Worm (Caenorhabditis elegans) whole organism, young adult: ENCODE results near the gene F09E10.7.
A peak's percentile ranks its signal among the peaks of the same experiment; 100 is the strongest.

Experiments used
- B0336.3 ChIP-seq: fragments of 200-800 bp; sonication (Bioruptor generic); IDR thresholded peaks from 2 replicates; pipeline ENCODE4 v1.3.6; 2022; ENCODE audit warnings: missing genetic modification characterization, missing compliant biosample characterization
- C06A6.2 ChIP-seq: fragments of 200-800 bp; sonication (Bioruptor generic); conservative IDR thresholded peaks from 2 replicates; pipeline ENCODE4 v1.3.6; 2022; ENCODE audit warnings: missing genetic modification characterization, missing compliant biosample characterization
- F22D6.2 ChIP-seq: sonication (generic microtip); optimal IDR thresholded peaks from 2 replicates; lab custom pipeline; 2016; ENCODE audit warnings: mild to moderate bottlenecking, missing genetic modification characterization, missing compliant biosample characterization
- F33H1.4 ChIP-seq: fragments of 200-800 bp; sonication (Bioruptor generic); IDR thresholded peaks from 2 replicates; pipeline ENCODE4 v1.3.6; 2022; ENCODE audit warnings: missing genetic modification reagents, missing genetic modification characterization, missing compliant biosample characterization
- F39B2.1 ChIP-seq: fragments of 200-800 bp; sonication (Bioruptor generic); IDR thresholded peaks from 2 replicates; pipeline ENCODE4 v1.3.6; 2022; ENCODE audit warnings: missing genetic modification reagents, missing genetic modification characterization, missing compliant biosample characterization
- F49E8.2 ChIP-seq: sonication (generic microtip); optimal IDR thresholded peaks from 3 replicates; lab custom pipeline; 2017; ENCODE audit warnings: missing genetic modification characterization, mild to moderate bottlenecking, missing compliant biosample characterization, antibody characterized with exemption, moderate library complexity; ENCODE audit not compliant: insufficient read depth
- F52B5.7 ChIP-seq: sonication (generic microtip); optimal IDR thresholded peaks from 2 replicates; lab custom pipeline; 2016; ENCODE audit warnings: mild to moderate bottlenecking, missing genetic modification characterization, missing compliant biosample characterization
- Y53G8AR.9 ChIP-seq: fragments of 200-800 bp; sonication (Bioruptor generic); conservative IDR thresholded peaks from 2 replicates; pipeline ENCODE4 v1.3.6; 2022; ENCODE audit warnings: missing genetic modification reagents, missing genetic modification characterization, missing compliant biosample characterization
- Y56A3A.18 ChIP-seq: fragments of 200-800 bp; sonication (Bioruptor generic); IDR thresholded peaks from 2 replicates; pipeline ENCODE4 v1.3.6; 2022; ENCODE audit warnings: missing genetic modification reagents, missing genetic modification characterization, missing compliant biosample characterization
- ZK185.1 ChIP-seq: sonication (generic microtip); optimal IDR thresholded peaks from 2 replicates; lab custom pipeline; 2016; ENCODE audit warnings: mild to moderate bottlenecking, missing genetic modification characterization, missing compliant biosample characterization; ENCODE audit not compliant: poor library complexity, severe bottlenecking
- ama-1 ChIP-seq, 3 experiments: fragments of 150-350 bp in 1 of 3; sonication (generic microtip) in 2 of 3; optimal IDR thresholded peaks; 2 replicates each; lab custom pipeline; 2014 to 2018; ENCODE audit warnings: missing biosample characterization in 2 of 3, missing genetic modification characterization in 2 of 3, missing genetic modification reagents in 2 of 3
- atf-7 ChIP-seq: sonication (generic microtip); optimal IDR thresholded peaks from 2 replicates; lab custom pipeline; 2017; ENCODE audit warnings: mild to moderate bottlenecking, missing genetic modification characterization, missing compliant biosample characterization
- attf-3 ChIP-seq: fragments of 200-800 bp; sonication (Bioruptor generic); conservative IDR thresholded peaks from 2 replicates; pipeline ENCODE4 v1.3.6; 2022; ENCODE audit warnings: missing genetic modification reagents, missing genetic modification characterization, missing compliant biosample characterization
- bed-1 ChIP-seq: fragments of 200-800 bp; sonication (Bioruptor generic); IDR thresholded peaks from 2 replicates; pipeline ENCODE4 v1.3.6; 2022; ENCODE audit warnings: missing genetic modification reagents, missing genetic modification characterization, missing compliant biosample characterization
- cebp-1 ChIP-seq, 2 experiments: fragments of 200-800 bp in 1 of 2; sonication (Bioruptor generic) in 1 of 2; sonication (generic microtip) in 1 of 2; IDR thresholded peaks in 1 of 2; optimal IDR thresholded peaks in 1 of 2; 2 replicates each; pipeline versions ENCODE4 v1.3.6 to Lab custom; 2017 to 2022; ENCODE audit warnings: missing compliant biosample characterization in 2 of 2, missing genetic modification characterization in 2 of 2, mild to moderate bottlenecking in 1 of 2, missing genetic modification reagents in 1 of 2, moderate library complexity in 1 of 2
- ceh-100 ChIP-seq: fragments of 200-800 bp; sonication (Bioruptor generic); IDR thresholded peaks from 2 replicates; pipeline ENCODE4 v1.3.6; 2022; ENCODE audit warnings: missing genetic modification reagents, missing genetic modification characterization, missing compliant biosample characterization
- ceh-91 ChIP-seq: fragments of 200-800 bp; sonication (Bioruptor generic); IDR thresholded peaks from 2 replicates; pipeline ENCODE4 v1.3.6; 2022; ENCODE audit warnings: missing genetic modification reagents, missing genetic modification characterization, missing compliant biosample characterization
- chd-7 ChIP-seq: sonication (generic microtip); optimal IDR thresholded peaks from 2 replicates; lab custom pipeline; 2016; ENCODE audit warnings: mild to moderate bottlenecking, missing genetic modification characterization, moderate library complexity, missing compliant biosample characterization
- dox-1 ChIP-seq: fragments of 200-800 bp; sonication (Bioruptor generic); IDR thresholded peaks from 2 replicates; pipeline ENCODE4 v1.3.6; 2022; ENCODE audit warnings: missing genetic modification reagents, missing genetic modification characterization, missing compliant biosample characterization
- efl-1 ChIP-seq: fragments of 150-350 bp; optimal IDR thresholded peaks from 2 replicates; lab custom pipeline; 2014; ENCODE audit warnings: missing biosample characterization, missing genetic modification reagents, missing genetic modification characterization
- egl-44 ChIP-seq: fragments of 200-800 bp; sonication (Bioruptor generic); IDR thresholded peaks from 2 replicates; pipeline ENCODE4 v1.3.6; 2022; ENCODE audit warnings: missing genetic modification reagents, missing genetic modification characterization, missing compliant biosample characterization
- ets-4 ChIP-seq: fragments of 200-800 bp; sonication (Bioruptor generic); optimal IDR thresholded peaks from 2 replicates; lab custom pipeline; 2018; ENCODE audit warnings: mild to moderate bottlenecking, missing genetic modification characterization, missing compliant biosample characterization
- gei-17 ChIP-seq: fragments of 200-800 bp; sonication (Bioruptor generic); optimal IDR thresholded peaks from 2 replicates; lab custom pipeline; 2018; ENCODE audit warnings: mild to moderate bottlenecking, missing genetic modification characterization, missing compliant biosample characterization
- hmg-1.2 ChIP-seq: fragments of 200-800 bp; sonication (Bioruptor generic); IDR thresholded peaks from 2 replicates; pipeline ENCODE4 v1.3.6; 2022; ENCODE audit warnings: missing genetic modification reagents, missing genetic modification characterization, missing compliant biosample characterization
- hmg-20 ChIP-seq: fragments of 200-800 bp; sonication (Bioruptor generic); IDR thresholded peaks from 2 replicates; pipeline ENCODE4 v1.3.6; 2022; ENCODE audit warnings: missing genetic modification reagents, missing genetic modification characterization, missing compliant biosample characterization
- let-607 ChIP-seq, 2 experiments: fragments of 200-800 bp in 1 of 2; sonication (Bioruptor generic) in 1 of 2; sonication (generic microtip) in 1 of 2; optimal IDR thresholded peaks; 2 replicates each; lab custom pipeline; 2016 to 2018; ENCODE audit warnings: mild to moderate bottlenecking in 2 of 2, missing compliant biosample characterization in 2 of 2, missing genetic modification characterization in 2 of 2, moderate library complexity in 2 of 2, missing genotype in 1 of 2
- lin-35 ChIP-seq, 3 experiments: fragments of 150-350 bp in 2 of 3; sonication (generic microtip) in 1 of 3; optimal IDR thresholded peaks; 2 replicates each; lab custom pipeline; 2014 to 2018; ENCODE audit warnings: missing biosample characterization in 3 of 3, missing genetic modification characterization in 3 of 3, missing genetic modification reagents in 3 of 3
- lin-40 ChIP-seq: sonication (generic microtip); optimal IDR thresholded peaks from 2 replicates; lab custom pipeline; 2016; ENCODE audit warnings: missing genetic modification characterization, mild to moderate bottlenecking, missing compliant biosample characterization, missing genotype, missing genetic modification reagents
- lir-1 ChIP-seq: fragments of 200-800 bp; sonication (Bioruptor generic); conservative IDR thresholded peaks from 2 replicates; pipeline ENCODE4 v1.3.6; 2022; ENCODE audit warnings: missing genetic modification reagents, missing genetic modification characterization, missing compliant biosample characterization
- madf-10 ChIP-seq: sonication (generic microtip); optimal IDR thresholded peaks from 2 replicates; lab custom pipeline; 2016; ENCODE audit warnings: mild to moderate bottlenecking, missing genetic modification characterization, missing compliant biosample characterization
- mcd-1 ChIP-seq: fragments of 200-800 bp; sonication (Bioruptor generic); IDR thresholded peaks from 2 replicates; pipeline ENCODE4 v1.3.6; 2022; ENCODE audit warnings: missing genetic modification reagents, missing genetic modification characterization, missing compliant biosample characterization
- mes-4 ChIP-seq: sonication (generic microtip); optimal IDR thresholded peaks from 2 replicates; lab custom pipeline; 2016; ENCODE audit warnings: missing genotype, missing genetic modification characterization, missing compliant biosample characterization
- nfyb-1 ChIP-seq: fragments of 200-800 bp; sonication (Bioruptor generic); IDR thresholded peaks from 2 replicates; pipeline ENCODE4 v1.3.6; 2022; ENCODE audit warnings: missing genetic modification reagents, missing genetic modification characterization, missing compliant biosample characterization
- nhr-80 ChIP-seq: sonication (generic microtip); optimal IDR thresholded peaks from 2 replicates; lab custom pipeline; 2016; ENCODE audit warnings: missing genetic modification characterization, missing compliant biosample characterization
- nhr-90 ChIP-seq: sonication (generic microtip); optimal IDR thresholded peaks from 2 replicates; lab custom pipeline; 2016; ENCODE audit warnings: missing genotype, mild to moderate bottlenecking, missing genetic modification characterization, missing compliant biosample characterization
- pha-4 ChIP-seq: fragments of 150-350 bp; sonication (generic microtip); optimal IDR thresholded peaks from 2 replicates; lab custom pipeline; 2014; ENCODE audit warnings: missing biosample characterization, missing genetic modification reagents, missing genetic modification characterization
- snpc-4 ChIP-seq, 5 experiments: fragments of 150-350 bp in 1 of 5; sonication (generic microtip) in 4 of 5; optimal IDR thresholded peaks; 2 replicates each; lab custom pipeline; 2014 to 2018; ENCODE audit warnings: missing genetic modification characterization in 5 of 5, missing biosample characterization in 3 of 5, antibody characterized with exemption in 2 of 5, mild to moderate bottlenecking in 2 of 5, missing compliant biosample characterization in 2 of 5, missing genotype in 2 of 5, moderate library complexity in 2 of 5, missing genetic modification reagents in 1 of 5
- somi-1 ChIP-seq: fragments of 200-800 bp; sonication (Bioruptor generic); optimal IDR thresholded peaks from 2 replicates; lab custom pipeline; 2018; ENCODE audit warnings: mild to moderate bottlenecking, missing genetic modification characterization, missing compliant biosample characterization
- sptf-2 ChIP-seq: fragments of 200-800 bp; sonication (Bioruptor generic); optimal IDR thresholded peaks from 2 replicates; lab custom pipeline; 2018; ENCODE audit warnings: mild to moderate bottlenecking, missing genetic modification characterization, missing compliant biosample characterization
- tbp1 ChIP-seq: fragments of 200-800 bp; sonication (Bioruptor generic); optimal IDR thresholded peaks from 2 replicates; lab custom pipeline; 2018; ENCODE audit warnings: mild to moderate bottlenecking, missing genetic modification characterization, missing compliant biosample characterization
- tlf-1 ChIP-seq: fragments of 200-800 bp; sonication (Bioruptor generic); optimal IDR thresholded peaks from 2 replicates; lab custom pipeline; 2018; ENCODE audit warnings: mild to moderate bottlenecking, missing genetic modification characterization, missing compliant biosample characterization
- ztf-22 ChIP-seq: fragments of 200-800 bp; sonication (Bioruptor generic); optimal IDR thresholded peaks from 2 replicates; lab custom pipeline; 2018; ENCODE audit warnings: mild to moderate bottlenecking, missing genetic modification characterization, moderate library complexity, missing compliant biosample characterization
- ztf-25 ChIP-seq: fragments of 200-800 bp; sonication (Bioruptor generic); IDR thresholded peaks from 2 replicates; pipeline ENCODE4 v1.3.6; 2022; ENCODE audit warnings: missing genetic modification reagents, missing genetic modification characterization, missing compliant biosample characterization
- ztf-26 ChIP-seq: sonication (generic microtip); optimal IDR thresholded peaks from 2 replicates; lab custom pipeline; 2017; ENCODE audit warnings: missing genetic modification characterization, missing compliant biosample characterization
- ztf-6 ChIP-seq: fragments of 200-800 bp; sonication (Bioruptor generic); IDR thresholded peaks from 2 replicates; pipeline ENCODE4 v1.3.6; 2022; ENCODE audit warnings: missing genetic modification reagents, missing genetic modification characterization, missing compliant biosample characterization

Gene F09E10.7

DNA sequence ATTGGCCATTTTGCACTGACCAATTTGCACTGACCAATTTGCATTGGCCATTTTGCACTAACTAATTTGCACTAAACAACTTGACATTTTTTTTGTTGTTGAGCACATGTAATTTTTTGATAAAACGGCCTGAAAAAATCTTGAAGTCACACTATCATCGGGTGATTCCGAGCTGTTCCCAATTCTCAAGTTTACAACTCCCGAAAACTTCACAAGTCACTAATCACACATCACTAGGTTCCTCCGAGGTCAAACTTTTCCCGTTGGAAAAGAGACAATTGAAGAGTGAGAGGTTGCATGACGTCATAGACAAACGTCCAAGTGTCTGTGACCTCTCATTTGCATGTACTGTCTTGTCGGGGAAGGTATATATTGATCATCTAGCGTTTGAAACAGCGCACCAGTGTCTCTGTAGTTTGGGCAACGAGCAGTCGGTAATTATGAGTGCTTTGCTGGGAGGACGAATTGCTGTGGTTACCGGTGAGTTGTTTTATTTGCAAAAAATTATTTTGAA, 15.5 kb downstream of the F09E10.7 start, which contains the start of the genes D1005.10 and dhs-25:
Gene D1005.10 (minus strand): TSS at position 51 of the 514 bp plus-strand sequence.
Gene dhs-25 (plus strand): TSS at position 398 of the 514 bp plus-strand sequence.
- peak; percentile 86 for TF ChIP-seq pha-4 (tag; lab: Kevin White, UChicago)
- peak; percentile 100 for TF ChIP-seq atf-7 (tag; lab: Kevin White, UChicago)
- TF ChIP-seq Y53G8AR.9 (GFP tag; lab: Robert Waterston, UW) = 0 out of 2 replicates have a peak, but pooled peaks have one; percentile 43
- TF ChIP-seq F49E8.2 = no peak
- TF ChIP-seq let-607 (tag; optimal IDR thresholded peaks at IDR 0.05; lab: Kevin White, UChicago) = peak in 1 of 2 experiments; percentile 17
- TF ChIP-seq nfyb-1 (GFP tag; lab: Robert Waterston, UW) = peak; percentile 63; the same call in 1 of the 2 replicates
- peak in 1 of 3 experiments; percentile 17 for TF ChIP-seq lin-35 (GFP tag; optimal IDR thresholded peaks at IDR 0.05; lab: Kevin White, UChicago)
- TF ChIP-seq ets-4 (GFP tag; lab: Kevin White, UChicago) = no peak
- TF ChIP-seq ceh-100 = peak; percentile 12; the same call in 1 of the 2 replicates
- no peak for TF ChIP-seq bed-1 (GFP tag; lab: Robert Waterston, UW)
- peak; percentile 65 for TF ChIP-seq nhr-80
- peak; percentile 58; the same call in 1 of the 2 replicates for TF ChIP-seq B0336.3 (GFP tag; lab: Robert Waterston, UW)
- TF ChIP-seq lin-40 (tag; lab: Kevin White, UChicago) = peak; percentile 73
- TF ChIP-seq attf-3 (GFP tag; lab: Robert Waterston, UW) = no peak
- TF ChIP-seq ceh-91 = no peak
- peak; percentile 55 for TF ChIP-seq tlf-1 (GFP tag; lab: Kevin White, UChicago)
- no peak for TF ChIP-seq sptf-2 (GFP tag; lab: Kevin White, UChicago)
- peak; percentile 47 for TF ChIP-seq chd-7
- TF ChIP-seq lir-1 (GFP tag; lab: Robert Waterston, UW) = no peak
- peak; percentile 32 for TF ChIP-seq ama-1 (optimal IDR thresholded peaks at IDR 0.05; lab: Kevin White, UChicago)
- TF ChIP-seq ama-1 (GFP tag; optimal IDR thresholded peaks at IDR 0.05; lab: Kevin White, UChicago) = no peak
- TF ChIP-seq cebp-1 (GFP tag; IDR thresholded peaks at IDR 0.05; lab: Robert Waterston, UW) = no peak
- TF ChIP-seq cebp-1 (tag; optimal IDR thresholded peaks at IDR 0.05; lab: Kevin White, UChicago) = peak; percentile 64
- TF ChIP-seq dox-1 (GFP tag; lab: Robert Waterston, UW) = peak; percentile 39; the same call in 1 of the 2 replicates
- TF ChIP-seq nhr-90 (tag; lab: Kevin White, UChicago) = peak; percentile 13
- TF ChIP-seq ztf-22 = peak; percentile 34
- TF ChIP-seq F22D6.2 = peak; percentile 17
- no peak for TF ChIP-seq egl-44
- no peak for TF ChIP-seq ztf-25 (GFP tag; lab: Robert Waterston, UW)
- TF ChIP-seq Y56A3A.18 (GFP tag; lab: Robert Waterston, UW) = peak; percentile 18; the same call in 1 of the 2 replicates
- no peak for TF ChIP-seq F39B2.1 (GFP tag; lab: Robert Waterston, UW)
- peak; percentile 63 for TF ChIP-seq gei-17 (GFP tag; lab: Kevin White, UChicago)
- no peak for TF ChIP-seq F52B5.7 (tag; lab: Kevin White, UChicago)
- TF ChIP-seq ztf-6 (GFP tag; lab: Robert Waterston, UW) = 0 out of 2 replicates have a peak, but pooled peaks have one; percentile 38
- no peak for TF ChIP-seq snpc-4 (GFP tag; optimal IDR thresholded peaks at IDR 0.05; lab: Kevin White, UChicago)
- TF ChIP-seq snpc-4 (tag; optimal IDR thresholded peaks at IDR 0.05; lab: Kevin White, UChicago) = peak in 2 of 4 experiments; percentile 16 to 40
- no peak for TF ChIP-seq efl-1 (GFP tag; lab: Kevin White, UChicago)
- TF ChIP-seq somi-1 (GFP tag; lab: Kevin White, UChicago) = peak; percentile 52
- peak; percentile 45 for TF ChIP-seq tbp1
- 0 out of 2 replicates have a peak, but pooled peaks have one; percentile 40 for TF ChIP-seq C06A6.2 (GFP tag; lab: Robert Waterston, UW)
- TF ChIP-seq ztf-26 (tag; lab: Kevin White, UChicago) = peak; percentile 39
- TF ChIP-seq mes-4 (tag; lab: Kevin White, UChicago) = no peak
- peak; percentile 60 for TF ChIP-seq ZK185.1 (tag; lab: Kevin White, UChicago)
- no peak for TF ChIP-seq F33H1.4 (GFP tag; lab: Robert Waterston, UW)
- peak; percentile 85 for TF ChIP-seq hmg-1.2 (GFP tag; lab: Robert Waterston, UW)
- peak; percentile 31; the same call in 1 of the 2 replicates for TF ChIP-seq mcd-1 (GFP tag; lab: Robert Waterston, UW)
- TF ChIP-seq madf-10 (tag; lab: Kevin White, UChicago) = peak; percentile 28
- TF ChIP-seq hmg-20 (GFP tag; lab: Robert Waterston, UW) = no peak
